Worm (Caenorhabditis elegans): ENCODE measurements around the gene mtm-6.

Gene mtm-6

DNA sequence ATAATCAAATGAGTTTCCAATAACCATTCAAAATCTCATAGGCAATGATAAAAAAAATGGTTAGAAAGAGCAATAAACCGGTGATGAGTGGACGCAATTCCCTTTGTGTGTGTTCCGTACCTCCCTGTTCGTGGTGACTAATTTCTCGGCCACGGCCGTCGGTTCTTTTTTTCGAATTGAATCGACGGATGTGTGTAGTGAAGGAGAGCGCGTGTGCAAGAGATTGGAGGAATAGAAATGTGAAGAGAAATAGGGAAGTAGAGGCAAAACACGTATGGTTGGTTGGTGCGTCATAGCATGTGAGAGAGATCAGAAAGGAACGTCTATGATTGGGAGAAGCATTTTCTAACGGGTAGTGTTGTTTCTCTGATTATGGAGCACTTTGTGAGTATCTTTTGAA lies 13.0 kb downstream of the mtm-6 start (continued):
- no peak for TF ChIP-seq ztf-4 (tag; optimal IDR thresholded peaks at IDR 0.05)

DNA sequence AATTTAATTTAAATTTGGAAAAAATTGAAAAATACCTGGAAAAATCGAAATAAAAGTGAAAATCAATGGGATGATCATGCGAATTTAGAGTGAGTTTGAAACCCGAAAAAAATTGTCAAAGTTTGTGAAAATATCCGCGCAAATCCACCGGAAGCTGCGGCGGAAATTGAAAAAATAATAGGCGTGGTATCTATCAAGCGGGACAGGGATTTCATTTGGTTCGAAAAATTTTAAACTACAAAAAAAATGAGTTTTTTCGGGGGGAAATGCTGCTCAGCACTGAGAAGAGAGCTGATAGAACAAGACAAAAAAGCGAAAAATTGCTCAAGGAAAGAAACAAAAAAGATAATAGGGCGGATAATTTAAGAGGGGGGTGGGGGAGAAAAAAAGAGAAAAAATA lies 24.1 kb downstream of the mtm-6 start, which contains the start of gene T03F6.9:
Gene T03F6.9 (minus strand): TSS at position 101 of the 400 bp plus-strand sequence.
- TF ChIP-seq F13H6.1 (tag; optimal IDR thresholded peaks at IDR 0.05) (no peak), aly-2 (tag; optimal IDR thresholded peaks at IDR 0.05) (no peak), sma-9 (GFP tag; optimal IDR thresholded peaks at IDR 0.05) (no peak), sma-9 (tag; optimal IDR thresholded peaks at IDR 0.05) (no peak), zag-1 (tag; optimal IDR thresholded peaks at IDR 0.05) (no peak), elt-1 (tag; optimal IDR thresholded peaks at IDR 0.05) (no peak), sma-3 (GFP tag; optimal IDR thresholded peaks at IDR 0.05) (no peak), C34F6.9 (tag; optimal IDR thresholded peaks at IDR 0.05) (no peak), nhr-21 (tag; optimal IDR thresholded peaks at IDR 0.05) (no peak), nhr-23 (tag; optimal IDR thresholded peaks at IDR 0.05) (no peak), lin-11 (tag; optimal IDR thresholded peaks at IDR 0.05) (no peak), nhr-12 (tag; optimal IDR thresholded peaks at IDR 0.05) (no peak), nhr-129 (tag; optimal IDR thresholded peaks at IDR 0.05) (no peak), nhr-6 (tag; optimal IDR thresholded peaks at IDR 0.05) (no peak), lin-39 (tag; optimal IDR thresholded peaks at IDR 0.05) (no peak)

DNA sequence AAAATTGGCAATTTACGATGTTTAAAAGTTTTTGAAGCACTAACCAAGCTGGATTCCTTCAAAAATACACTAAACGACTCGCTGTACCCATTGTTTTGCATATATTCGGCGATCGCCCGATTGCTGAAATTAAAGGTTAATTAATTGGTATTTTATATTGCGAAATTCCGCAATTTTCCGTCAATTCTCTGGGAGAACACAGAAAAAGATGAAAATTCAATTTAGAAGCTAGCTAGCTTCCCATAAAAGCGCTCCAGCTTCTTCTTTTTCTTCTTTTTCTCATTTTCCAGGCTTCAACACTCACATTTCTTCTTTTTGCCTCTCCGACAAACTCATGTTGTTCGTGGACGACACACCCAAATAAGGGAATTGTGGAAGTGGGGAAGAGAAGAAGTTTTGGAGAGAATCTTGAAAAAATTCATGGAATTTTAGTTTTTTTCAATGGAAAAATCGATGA lies 29.4 kb downstream of the mtm-6 start, which contains the start of gene lis-1:
Gene lis-1 (minus strand): TSS at position 407 of the 457 bp plus-strand sequence.
- TF ChIP-seq lsy-2 (tag; optimal IDR thresholded peaks at IDR 0.05) = peak in 1 of 2 experiments; percentile 46
- TF ChIP-seq nhr-77 (tag; optimal IDR thresholded peaks at IDR 0.05) = no peak

DNA sequence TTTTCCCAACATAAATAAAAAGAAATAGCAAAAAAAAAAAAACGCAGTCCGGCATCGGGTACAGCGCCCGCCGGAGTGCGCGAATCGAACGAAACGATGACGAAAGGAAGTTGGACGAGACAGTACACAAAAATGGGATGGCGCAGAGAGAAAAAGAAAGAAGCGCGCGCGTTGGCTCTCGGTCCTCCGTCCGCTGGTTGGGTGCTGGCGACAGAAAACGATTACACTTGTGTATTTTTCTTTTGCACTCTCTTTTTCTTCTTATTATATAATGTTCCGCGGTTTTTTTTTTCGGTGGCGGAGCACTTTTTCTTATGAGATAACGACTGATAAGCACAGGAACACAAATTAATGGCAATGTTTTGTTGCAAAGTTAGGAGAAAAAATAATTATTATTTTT lies 30.4 kb downstream of the mtm-6 start:
- TF ChIP-seq zag-1 (tag; optimal IDR thresholded peaks at IDR 0.05) (peak; percentile 13), nhr-77 (tag; optimal IDR thresholded peaks at IDR 0.05) (no peak), gmeb-1 (tag; optimal IDR thresholded peaks at IDR 0.05) (peak; percentile 24), lin-11 (tag; optimal IDR thresholded peaks at IDR 0.05) (peak; percentile 36), nhr-10 (tag; optimal IDR thresholded peaks at IDR 0.05) (no peak), egl-27 (tag; optimal IDR thresholded peaks at IDR 0.05) (no peak), nhr-129 (tag; optimal IDR thresholded peaks at IDR 0.05) (peak; percentile 24), sma-3 (GFP tag; optimal IDR thresholded peaks at IDR 0.05) (peak; percentile 32), unc-55 (GFP tag; optimal IDR thresholded peaks at IDR 0.05) (peak; percentile 54), ceh-82 (tag; optimal IDR thresholded peaks at IDR 0.05) (no peak), ztf-4 (tag; optimal IDR thresholded peaks at IDR 0.05) (no peak), F13H6.1 (tag; optimal IDR thresholded peaks at IDR 0.05) (peak; percentile 77), lsy-2 (tag; optimal IDR thresholded peaks at IDR 0.05) (peak; percentile 8 to 67), fos-1 (tag; optimal IDR thresholded peaks at IDR 0.05) (peak; percentile 86), C34F6.9 (tag; optimal IDR thresholded peaks at IDR 0.05) (peak; percentile 40), ama-1 (optimal IDR thresholded peaks at IDR 0.05) (no peak), crh-2 (tag; optimal IDR thresholded peaks at IDR 0.05) (peak; percentile 52), mdl-1 (tag; optimal IDR thresholded peaks at IDR 0.05) (peak in 1 of 2 experiments; percentile 19)

DNA sequence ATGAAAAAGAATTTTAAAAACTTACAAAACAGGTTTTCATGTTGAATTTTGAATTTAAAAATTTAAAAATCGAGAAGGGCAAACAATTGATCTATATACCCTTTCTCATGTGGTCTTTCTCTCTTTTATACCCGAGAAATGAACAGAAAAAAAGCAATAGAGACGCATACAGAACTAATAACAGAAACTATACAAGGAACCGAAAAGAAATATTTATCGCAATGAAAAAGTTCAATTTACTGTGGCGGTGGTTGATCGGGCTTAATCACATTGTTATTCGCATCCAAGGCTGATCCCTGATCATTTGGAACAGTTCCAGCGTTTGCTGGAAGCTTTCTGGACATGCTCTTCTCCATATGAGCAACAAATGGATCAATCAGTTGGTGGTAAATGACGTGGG lies 31.4 kb downstream of the mtm-6 start, which contains the start of gene T03F6.10:
Gene T03F6.10 (minus strand): TSS at position 101 of the 400 bp plus-strand sequence.
- TF ChIP-seq unc-62 (GFP tag; optimal IDR thresholded peaks at IDR 0.05) (no peak), Y55F3AM.14 (GFP tag; optimal IDR thresholded peaks at IDR 0.05) (no peak), R02D3.7 (tag; optimal IDR thresholded peaks at IDR 0.05) (no peak), peb-1 (tag; optimal IDR thresholded peaks at IDR 0.05) (no peak), nhr-6 (tag; optimal IDR thresholded peaks at IDR 0.05) (no peak), nhr-23 (tag; optimal IDR thresholded peaks at IDR 0.05) (no peak), aly-2 (tag; optimal IDR thresholded peaks at IDR 0.05) (no peak), ztf-11 (tag; optimal IDR thresholded peaks at IDR 0.05) (no peak), mdl-1 (tag; optimal IDR thresholded peaks at IDR 0.05) (no peak), ztf-1 (GFP tag; conservative IDR thresholded peaks at IDR 0.05) (no peak), unc-55 (GFP tag; optimal IDR thresholded peaks at IDR 0.05) (no peak), F13H6.1 (tag; optimal IDR thresholded peaks at IDR 0.05) (no peak), lin-13 (GFP tag; optimal IDR thresholded peaks at IDR 0.05) (no peak), snpc-4 (tag; optimal IDR thresholded peaks at IDR 0.05) (no peak), gmeb-1 (tag; optimal IDR thresholded peaks at IDR 0.05) (no peak), lsy-2 (tag; optimal IDR thresholded peaks at IDR 0.05) (no peak), mbf-1 (tag; optimal IDR thresholded peaks at IDR 0.05) (no peak), mab-5 (tag; optimal IDR thresholded peaks at IDR 0.05) (no peak)
